Fruit fly (Drosophila melanogaster) whole organism, embryonic: ENCODE measurements around the gene cav.
A peak's percentile ranks its signal among the peaks of the same experiment; 100 is the strongest.

Experiments used
- Atf3 ChIP-seq: fragments of 200-800 bp; sonication (Bioruptor generic); optimal IDR thresholded peaks from 3 replicates; lab custom pipeline; 2016; ENCODE audit warnings: missing biosample characterization, missing genetic modification characterization
- B-H1 ChIP-seq: fragments of 200-800 bp; sonication (Bioruptor generic); IDR thresholded peaks from 3 replicates; pipeline ENCODE4 v1.3.6; 2022; ENCODE audit warnings: missing biosample characterization, missing genetic modification characterization
- BEAF-32 ChIP-seq: fragments of 200-800 bp; sonication (Bioruptor generic); optimal IDR thresholded peaks from 3 replicates; lab custom pipeline; 2017; ENCODE audit warnings: missing biosample characterization, missing genetic modification characterization, mild to moderate bottlenecking, moderate library complexity, missing genetic modification reagents
- CG11695 ChIP-seq: fragments of 200-800 bp; sonication (Bioruptor generic); IDR thresholded peaks from 3 replicates; pipeline ENCODE4 v1.3.6; 2022; ENCODE audit warnings: missing biosample characterization, missing genetic modification characterization
- CG14441 ChIP-seq: fragments of 200-800 bp; sonication (Bioruptor generic); IDR thresholded peaks from 2 replicates; pipeline ENCODE4 v1.3.6; 2022; ENCODE audit warnings: missing biosample characterization, missing genetic modification characterization
- CG14710 ChIP-seq: fragments of 200-800 bp; sonication (Bioruptor generic); optimal IDR thresholded peaks from 3 replicates; lab custom pipeline; 2019; ENCODE audit warnings: missing biosample characterization, mild to moderate bottlenecking, missing genetic modification characterization, moderate library complexity
- CG15479 ChIP-seq: fragments of 200-800 bp; sonication (Bioruptor generic); optimal IDR thresholded peaks from 3 replicates; lab custom pipeline; 2019; ENCODE audit warnings: missing biosample characterization, mild to moderate bottlenecking, missing genetic modification characterization, moderate library complexity
- CG2199 ChIP-seq: fragments of 200-800 bp; sonication (Bioruptor generic); IDR thresholded peaks from 3 replicates; pipeline ENCODE4 v1.3.6; 2022; ENCODE audit warnings: missing biosample characterization, missing genetic modification characterization
- CG32772 ChIP-seq: fragments of 200-800 bp; sonication (Bioruptor generic); IDR thresholded peaks from 2 replicates; pipeline ENCODE4 v1.3.6; 2022; ENCODE audit warnings: missing biosample characterization, missing genetic modification characterization
- CG3407 ChIP-seq: fragments of 200-800 bp; sonication (Bioruptor generic); optimal IDR thresholded peaks from 2 replicates; lab custom pipeline; 2018; ENCODE audit warnings: missing biosample characterization, mild to moderate bottlenecking, missing genetic modification characterization
- CG34422 ChIP-seq: fragments of 200-800 bp; sonication (Bioruptor generic); IDR thresholded peaks from 3 replicates; pipeline ENCODE4 v1.3.6; 2022; ENCODE audit warnings: missing biosample characterization, missing genetic modification characterization
- CG4360 ChIP-seq: fragments of 200-800 bp; sonication (Bioruptor generic); IDR thresholded peaks from 2 replicates; pipeline ENCODE4 v1.3.6; 2022; ENCODE audit warnings: missing biosample characterization, missing genetic modification characterization
- CG5180 ChIP-seq: fragments of 200-800 bp; sonication (Bioruptor generic); optimal IDR thresholded peaks from 3 replicates; lab custom pipeline; 2017; ENCODE audit warnings: missing biosample characterization, missing genetic modification characterization, mild to moderate bottlenecking, moderate library complexity, missing genetic modification reagents
- CG5953 ChIP-seq: fragments of 200-800 bp; sonication (Bioruptor generic); IDR thresholded peaks from 2 replicates; pipeline ENCODE4 v1.3.6; 2022; ENCODE audit warnings: missing biosample characterization, missing genetic modification characterization
- CG6654 ChIP-seq: fragments of 200-800 bp; sonication (Bioruptor generic); optimal IDR thresholded peaks from 2 replicates; lab custom pipeline; 2017; ENCODE audit warnings: missing biosample characterization, mild to moderate bottlenecking, missing genetic modification characterization
- CG9727 ChIP-seq: fragments of 200-800 bp; sonication (Bioruptor generic); optimal IDR thresholded peaks from 3 replicates; lab custom pipeline; 2017; ENCODE audit warnings: missing biosample characterization, mild to moderate bottlenecking, missing genetic modification characterization
- Dfd ChIP-seq, 2 experiments: fragments of >200 bp; optimal IDR thresholded peaks; 2 replicates each; lab custom pipeline; 2017; ENCODE audit warnings: missing biosample characterization in 2 of 2, missing genetic modification characterization in 2 of 2
- Dll ChIP-seq: fragments of 200-800 bp; sonication (Bioruptor generic); IDR thresholded peaks from 4 replicates; pipeline ENCODE4 v1.3.6; 2022; ENCODE audit warnings: missing biosample characterization, missing genetic modification characterization; ENCODE audit not compliant: partially characterized antibody
- ERR ChIP-seq: fragments of 200-800 bp; sonication (Bioruptor generic); optimal IDR thresholded peaks from 2 replicates; lab custom pipeline; 2016; ENCODE audit warnings: missing biosample characterization, missing genetic modification characterization
- Ets65A ChIP-seq: fragments of 200-800 bp; sonication (Bioruptor generic); peaks from one replicate; lab custom pipeline; 2016; ENCODE audit warnings: missing biosample characterization, missing genetic modification characterization
- Gsc ChIP-seq: fragments of 200-800 bp; sonication (Bioruptor generic); IDR thresholded peaks from 2 replicates; pipeline ENCODE4 v1.3.6; 2022; ENCODE audit warnings: missing biosample characterization, missing genetic modification characterization
- Neu2 ChIP-seq: fragments of 200-800 bp; sonication (Bioruptor generic); optimal IDR thresholded peaks from 3 replicates; lab custom pipeline; 2016; ENCODE audit warnings: missing biosample characterization, missing genetic modification characterization, borderline replicate concordance
- PHDP ChIP-seq: fragments of 200-800 bp; sonication (Bioruptor generic); optimal IDR thresholded peaks from 3 replicates; lab custom pipeline; 2018; ENCODE audit warnings: missing biosample characterization, mild to moderate bottlenecking, missing genetic modification characterization, moderate library complexity
- ara ChIP-seq: fragments of 200-800 bp; sonication (Bioruptor generic); IDR thresholded peaks from 2 replicates; pipeline ENCODE4 v1.3.6; 2022; ENCODE audit warnings: missing biosample characterization, missing genetic modification characterization
- br ChIP-seq: fragments of >200 bp; optimal IDR thresholded peaks from 2 replicates; lab custom pipeline; 2017
- caup ChIP-seq: fragments of 200-800 bp; sonication (Bioruptor generic); optimal IDR thresholded peaks from 3 replicates; lab custom pipeline; 2017; ENCODE audit warnings: missing biosample characterization, mild to moderate bottlenecking, missing genetic modification characterization, moderate library complexity; ENCODE audit not compliant: severe bottlenecking
- cg ChIP-seq: fragments of 200-800 bp; sonication (Bioruptor generic); optimal IDR thresholded peaks from 3 replicates; lab custom pipeline; 2019; ENCODE audit warnings: missing biosample characterization, mild to moderate bottlenecking, missing genetic modification characterization, moderate library complexity
- chif ChIP-seq, 2 experiments: fragments of 200-800 bp; sonication (Bioruptor generic); optimal IDR thresholded peaks; 3 replicates each; lab custom pipeline; 2016; ENCODE audit warnings: missing biosample characterization in 2 of 2, missing genetic modification characterization in 2 of 2
- ci ChIP-seq: fragments of 200-800 bp; sonication (Bioruptor generic); IDR thresholded peaks from 3 replicates; pipeline ENCODE4 v1.3.6; 2022; ENCODE audit warnings: missing biosample characterization, missing genetic modification characterization
- crp ChIP-seq, 2 experiments: fragments of 200-800 bp; sonication (Bioruptor generic); optimal IDR thresholded peaks; 2 replicates in 1 of 2; 3 replicates in 1 of 2; lab custom pipeline; 2017; ENCODE audit warnings: missing biosample characterization in 2 of 2, missing genetic modification characterization in 2 of 2, mild to moderate bottlenecking in 1 of 2, moderate library complexity in 1 of 2
- dm ChIP-seq: fragments of 200-800 bp; sonication (Bioruptor generic); optimal IDR thresholded peaks from 3 replicates; lab custom pipeline; 2016; ENCODE audit warnings: missing biosample characterization, missing genetic modification characterization
- exex ChIP-seq: fragments of 200-800 bp; sonication (Bioruptor generic); optimal IDR thresholded peaks from 4 replicates; lab custom pipeline; 2018; ENCODE audit warnings: missing biosample characterization, mild to moderate bottlenecking, missing genetic modification characterization, moderate library complexity
- nom ChIP-seq: fragments of 200-800 bp; sonication (Bioruptor generic); optimal IDR thresholded peaks from 2 replicates; lab custom pipeline; 2017; ENCODE audit warnings: missing biosample characterization, missing genetic modification characterization, mild to moderate bottlenecking, moderate library complexity, missing genetic modification reagents
- phol ChIP-seq: fragments of 200-800 bp; sonication (Bioruptor generic); optimal IDR thresholded peaks from 3 replicates; lab custom pipeline; 2018; ENCODE audit warnings: missing biosample characterization, mild to moderate bottlenecking, missing genetic modification characterization, moderate library complexity
- prd ChIP-seq, 3 experiments: fragments of >200 bp in 2 of 3; fragments of 200-800 bp in 1 of 3; sonication (Bioruptor generic) in 1 of 3; optimal IDR thresholded peaks in 2 of 3; IDR thresholded peaks in 1 of 3; 2 replicates in 2 of 3; 3 replicates in 1 of 3; pipeline versions ENCODE4 v1.3.6 to Lab custom; 2017 to 2022; ENCODE audit warnings: missing biosample characterization in 1 of 3, missing genetic modification characterization in 1 of 3
- psq ChIP-seq: fragments of 200-800 bp; sonication (Bioruptor generic); optimal IDR thresholded peaks from 2 replicates; lab custom pipeline; 2017; ENCODE audit warnings: missing biosample characterization, missing genetic modification characterization
- repo ChIP-seq: fragments of 200-800 bp; sonication (Bioruptor generic); optimal IDR thresholded peaks from 2 replicates; lab custom pipeline; 2016; ENCODE audit warnings: missing biosample characterization, missing genetic modification characterization
- rib ChIP-seq: fragments of 200-800 bp; sonication (Bioruptor generic); IDR thresholded peaks from 2 replicates; pipeline ENCODE4 v1.3.6; 2022; ENCODE audit warnings: missing biosample characterization, missing genetic modification characterization
- sd ChIP-seq: fragments of 200-800 bp; sonication (Bioruptor generic); optimal IDR thresholded peaks from 3 replicates; lab custom pipeline; 2018; ENCODE audit warnings: missing biosample characterization, mild to moderate bottlenecking, missing genetic modification characterization, moderate library complexity
- sens ChIP-seq: fragments of 200-800 bp; sonication (Bioruptor generic); peaks from one replicate; lab custom pipeline; 2016; ENCODE audit warnings: missing biosample characterization, missing genetic modification characterization
- slbo ChIP-seq: fragments of 200-800 bp; sonication (Bioruptor generic); IDR thresholded peaks from 2 replicates; pipeline ENCODE4 v1.3.6; 2022; ENCODE audit warnings: missing biosample characterization, missing genetic modification characterization
- sob ChIP-seq: fragments of 200-800 bp; sonication (Bioruptor generic); IDR thresholded peaks from 2 replicates; pipeline ENCODE4 v1.3.6; 2022; ENCODE audit warnings: missing biosample characterization, missing genetic modification characterization
- tgo ChIP-seq: fragments of 200-800 bp; sonication (Bioruptor generic); IDR thresholded peaks from 3 replicates; pipeline ENCODE4 v1.3.6; 2022; ENCODE audit warnings: missing biosample characterization, missing genetic modification characterization
- tna ChIP-seq: fragments of 200-800 bp; sonication (Bioruptor generic); IDR thresholded peaks from 2 replicates; pipeline ENCODE4 v1.3.6; 2022; ENCODE audit warnings: missing biosample characterization, missing genetic modification characterization; ENCODE audit not compliant: partially characterized antibody
- toy ChIP-seq: fragments of 200-800 bp; sonication (Bioruptor generic); IDR thresholded peaks from 2 replicates; pipeline ENCODE4 v1.3.6; 2022; ENCODE audit warnings: missing biosample characterization, missing genetic modification characterization

cav gene

DNA sequence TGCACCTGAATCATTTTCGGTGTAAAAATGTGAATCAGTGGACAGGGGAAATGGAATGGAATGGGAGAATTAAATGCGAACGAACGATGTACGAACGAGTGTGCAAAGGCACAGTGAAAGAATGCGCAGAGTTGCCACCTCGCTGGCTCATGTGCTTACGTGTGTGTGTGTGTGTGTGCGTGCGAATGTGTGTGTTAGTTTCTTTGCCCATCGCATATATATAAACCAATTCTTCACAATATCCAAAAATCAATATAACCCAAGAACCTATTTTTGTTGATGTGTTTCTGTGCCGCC lies 10.3 kb downstream of the cav start (continued):
- no peak for TF ChIP-seq tna
- TF ChIP-seq Atf3 (GFP tag; lab: Kevin White, UChicago), result no peak
- no peak for TF ChIP-seq Dll (GFP tag; lab: Robert Waterston, UW)

DNA sequence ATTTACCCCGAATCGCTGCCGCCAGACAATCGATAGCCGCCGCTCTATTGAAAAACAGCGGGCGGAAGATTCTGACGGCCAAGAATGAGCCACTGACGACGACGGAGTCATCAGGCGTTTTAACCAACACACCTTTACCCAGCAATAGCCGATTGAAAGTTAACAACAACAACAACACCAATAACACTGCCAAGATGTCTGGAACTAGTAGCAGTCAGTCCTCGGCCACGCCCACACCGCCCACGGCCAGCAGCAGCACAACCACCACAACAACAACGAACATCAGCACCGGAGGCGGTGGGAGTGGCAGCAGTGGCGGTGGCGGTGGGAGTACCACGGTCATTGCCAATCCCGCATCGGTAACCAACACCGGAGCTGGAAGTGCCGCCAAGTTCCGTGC lies 11.0 kb downstream of the cav start:
- TF ChIP-seq Dfd (GFP tag; optimal IDR thresholded peaks at IDR 0.05; lab: Kevin White, UChicago) (peak in 1 of 2 experiments; percentile 57), sob (GFP tag; lab: Robert Waterston, UW) (no peak), CG4360 (peak; percentile 49), prd (optimal IDR thresholded peaks at IDR 0.05; lab: Kevin White, UChicago) (no peak), prd (GFP tag; IDR thresholded peaks at IDR 0.05; lab: Robert Waterston, UW) (0 out of 3 replicates have a peak, but pooled peaks have one; percentile 3)

DNA sequence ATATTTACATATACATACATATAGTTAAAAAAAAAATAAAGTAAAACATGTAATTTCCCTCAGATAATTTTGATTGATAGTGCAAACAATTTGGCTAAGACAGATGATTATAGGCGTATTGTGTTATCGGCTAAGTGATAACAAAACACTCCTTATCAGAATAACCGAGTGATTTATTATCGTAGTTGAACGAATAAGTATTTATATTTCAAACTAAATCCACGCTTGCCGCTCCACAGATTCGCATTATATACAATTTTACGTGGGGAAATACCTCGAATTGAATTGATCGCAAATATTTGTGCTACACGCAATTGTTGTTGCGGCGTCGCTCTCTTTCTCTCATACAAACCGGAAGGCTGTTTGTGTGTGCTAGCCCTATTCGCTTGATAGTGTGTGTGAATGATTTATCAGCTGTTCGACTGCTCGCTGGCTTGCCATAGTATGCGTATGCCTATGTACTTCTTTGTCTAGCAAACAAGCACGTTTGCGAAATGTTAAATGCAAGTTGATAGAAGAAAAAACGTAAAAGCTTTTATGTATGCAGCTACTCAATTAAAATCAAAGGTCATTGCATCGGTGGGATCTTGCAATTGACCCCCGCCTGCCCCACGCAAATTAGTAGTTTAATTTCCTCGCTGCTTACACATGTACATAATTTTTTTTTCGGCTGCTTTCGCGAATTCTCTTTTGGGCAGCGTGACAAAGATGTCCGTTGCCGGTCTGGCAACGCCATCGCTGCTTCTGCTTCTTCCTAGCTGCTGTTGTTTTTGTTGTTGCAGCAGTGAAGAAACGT lies 12.7 kb downstream of the cav start:
- peak; percentile 11 for TF ChIP-seq CG14710 (tag; lab: Kevin White, UChicago)
- no peak for TF ChIP-seq CG14441 (GFP tag; lab: Robert Waterston, UW)
- peak; percentile 47 for TF ChIP-seq psq (GFP tag; lab: Kevin White, UChicago)
- TF ChIP-seq dm (GFP tag; lab: Kevin White, UChicago), result peak; percentile 67
- no peak for TF ChIP-seq Neu2
- TF ChIP-seq CG6654 (GFP tag; lab: Kevin White, UChicago), result no peak
- peak; percentile 0 for TF ChIP-seq nom (GFP tag; lab: Kevin White, UChicago)
- 0 out of 3 replicates have a peak, but pooled peaks have one; percentile 17 for TF ChIP-seq tgo (GFP tag; lab: Robert Waterston, UW)
- 0 out of 3 replicates have a peak, but pooled peaks have one; percentile 8 for TF ChIP-seq CG11695
- no peak for TF ChIP-seq caup (GFP tag; lab: Kevin White, UChicago)
- TF ChIP-seq B-H1 (GFP tag; lab: Robert Waterston, UW), result no peak
- peak; percentile 7 for TF ChIP-seq BEAF-32 (GFP tag; lab: Kevin White, UChicago)
- TF ChIP-seq chif (GFP tag; optimal IDR thresholded peaks at IDR 0.05; lab: Kevin White, UChicago), result no peak
- TF ChIP-seq Ets65A (GFP tag; lab: Kevin White, UChicago), result peak; percentile 88
- TF ChIP-seq Gsc (GFP tag; lab: Robert Waterston, UW), result no peak
- TF ChIP-seq rib (GFP tag; lab: Robert Waterston, UW), result peak; percentile 26; the same call in 1 of the 2 replicates
- TF ChIP-seq cg (GFP tag; lab: Kevin White, UChicago), result peak; percentile 78
- TF ChIP-seq toy (GFP tag; lab: Robert Waterston, UW), result no peak
- TF ChIP-seq PHDP, result no peak
- no peak for TF ChIP-seq CG3407 (GFP tag; lab: Kevin White, UChicago)
- peak; percentile 89 for TF ChIP-seq CG15479 (GFP tag; lab: Kevin White, UChicago)
- peak; percentile 64 for TF ChIP-seq sd (tag; lab: Kevin White, UChicago)
- peak; percentile 57; the same call in 1 of the 3 replicates for TF ChIP-seq ci (GFP tag; lab: Robert Waterston, UW)
- TF ChIP-seq CG34422 (GFP tag; lab: Robert Waterston, UW), result peak; percentile 64; the same call in 1 of the 3 replicates
- TF ChIP-seq CG9727 (GFP tag; lab: Kevin White, UChicago), result peak; percentile 33
- no peak for TF ChIP-seq ERR (GFP tag; lab: Kevin White, UChicago)
- TF ChIP-seq CG32772, result peak; percentile 38; the same call in 1 of the 2 replicates
- no peak for TF ChIP-seq slbo (GFP tag; lab: Robert Waterston, UW)
- TF ChIP-seq ara (GFP tag; lab: Robert Waterston, UW), result 0 out of 2 replicates have a peak, but pooled peaks have one; percentile 23
- peak in 1 of 2 experiments; percentile 72 for TF ChIP-seq crp (GFP tag; optimal IDR thresholded peaks at IDR 0.05; lab: Kevin White, UChicago)
- TF ChIP-seq CG2199 (GFP tag; lab: Robert Waterston, UW), result no peak
- peak; percentile 24 for TF ChIP-seq repo (GFP tag; lab: Kevin White, UChicago)
- peak; percentile 85 for TF ChIP-seq sens (GFP tag; lab: Kevin White, UChicago)
- peak; percentile 76 for TF ChIP-seq CG5180 (GFP tag; lab: Kevin White, UChicago)
- TF ChIP-seq br, result no peak
- TF ChIP-seq CG5953, result peak; percentile 34; the same call in 1 of the 2 replicates
- TF ChIP-seq exex, result peak; percentile 56
- no peak for TF ChIP-seq prd (optimal IDR thresholded peaks at IDR 0.05; lab: Kevin White, UChicago)
- TF ChIP-seq prd (GFP tag; IDR thresholded peaks at IDR 0.05; lab: Robert Waterston, UW), result 0 out of 3 replicates have a peak, but pooled peaks have one; percentile 12
- TF ChIP-seq phol (tag; lab: Kevin White, UChicago), result peak; percentile 53
